Worm (Caenorhabditis elegans) whole organism, L2 larva: Measurements from ENCODE around the gene unc-17.

Experiments used
- C34F6.9 ChIP-seq: fragments of 150-350 bp; optimal IDR thresholded peaks from 2 replicates; lab custom pipeline; 2014; ENCODE audit warnings: missing biosample characterization, missing genetic modification characterization
- F13H6.1 ChIP-seq: sonication (generic microtip); optimal IDR thresholded peaks from 2 replicates; lab custom pipeline; 2016; ENCODE audit warnings: missing genetic modification characterization, missing compliant biosample characterization
- R02D3.7 ChIP-seq: fragments of 150-350 bp; optimal IDR thresholded peaks from 2 replicates; lab custom pipeline; 2014; ENCODE audit warnings: missing biosample characterization, missing genetic modification characterization
- aly-2 ChIP-seq: fragments of 150-350 bp; optimal IDR thresholded peaks from 2 replicates; lab custom pipeline; 2014; ENCODE audit warnings: missing biosample characterization, missing genetic modification characterization
- ama-1 ChIP-seq: fragments of 150-350 bp; optimal IDR thresholded peaks from 2 replicates; lab custom pipeline; 2018; ENCODE audit warnings: inconsistent platforms
- blmp-1 ChIP-seq: sonication (generic microtip); optimal IDR thresholded peaks from 2 replicates; lab custom pipeline; 2017; ENCODE audit warnings: missing genetic modification characterization, mild to moderate bottlenecking, missing compliant biosample characterization, antibody characterized with exemption, moderate library complexity; ENCODE audit not compliant: insufficient read depth
- crh-2 ChIP-seq: sonication (generic microtip); optimal IDR thresholded peaks from 2 replicates; lab custom pipeline; 2017; ENCODE audit warnings: missing biosample characterization, missing genetic modification characterization
- dmd-4 ChIP-seq: sonication (generic microtip); optimal IDR thresholded peaks from 2 replicates; lab custom pipeline; 2017; ENCODE audit warnings: missing biosample characterization, missing genetic modification characterization
- elt-3 ChIP-seq: sonication (generic microtip); optimal IDR thresholded peaks from 2 replicates; lab custom pipeline; 2017; ENCODE audit warnings: missing biosample characterization, missing genetic modification characterization
- lin-11 ChIP-seq: fragments of 150-350 bp; sonication (generic microtip); optimal IDR thresholded peaks from 2 replicates; lab custom pipeline; 2014; ENCODE audit warnings: missing biosample characterization, missing genetic modification characterization, inconsistent platforms, mixed read lengths
- lin-13 ChIP-seq: fragments of 150-350 bp; optimal IDR thresholded peaks from 2 replicates; lab custom pipeline; 2014; ENCODE audit warnings: missing biosample characterization, missing genetic modification reagents, missing genetic modification characterization
- lin-39 ChIP-seq: fragments of 150-350 bp; optimal IDR thresholded peaks from 2 replicates; lab custom pipeline; 2014; ENCODE audit warnings: missing biosample characterization, missing genetic modification reagents, missing genetic modification characterization
- lsy-2 ChIP-seq, 2 experiments: fragments of 150-350 bp in 1 of 2; sonication (generic microtip) in 1 of 2; optimal IDR thresholded peaks; 2 replicates each; lab custom pipeline; 2014 to 2017; ENCODE audit warnings: missing biosample characterization in 2 of 2, missing genetic modification characterization in 2 of 2
- mab-5 ChIP-seq: fragments of 150-350 bp; optimal IDR thresholded peaks from 2 replicates; lab custom pipeline; 2014; ENCODE audit warnings: missing biosample characterization, missing genetic modification characterization
- mbf-1 ChIP-seq: sonication (generic microtip); optimal IDR thresholded peaks from 2 replicates; lab custom pipeline; 2017; ENCODE audit warnings: missing biosample characterization, missing genetic modification characterization
- mdl-1 ChIP-seq, 2 experiments: fragments of 150-350 bp in 1 of 2; sonication (generic microtip) in 1 of 2; optimal IDR thresholded peaks; 2 replicates each; lab custom pipeline; 2017; ENCODE audit warnings: missing biosample characterization in 2 of 2, missing genetic modification characterization in 2 of 2
- nhr-10 ChIP-seq: sonication (generic microtip); optimal IDR thresholded peaks from 2 replicates; lab custom pipeline; 2017; ENCODE audit warnings: missing biosample characterization, missing genetic modification characterization
- nhr-11 ChIP-seq: fragments of 150-350 bp; optimal IDR thresholded peaks from 2 replicates; lab custom pipeline; 2014; ENCODE audit warnings: missing biosample characterization, missing genetic modification characterization
- nhr-12 ChIP-seq: fragments of 150-350 bp; optimal IDR thresholded peaks from 2 replicates; lab custom pipeline; 2014; ENCODE audit warnings: missing biosample characterization, missing genetic modification characterization
- nhr-21 ChIP-seq: fragments of 150-350 bp; optimal IDR thresholded peaks from 2 replicates; lab custom pipeline; 2014; ENCODE audit warnings: missing biosample characterization, missing genetic modification characterization
- nhr-23 ChIP-seq: fragments of 150-350 bp; optimal IDR thresholded peaks from 2 replicates; lab custom pipeline; 2014; ENCODE audit warnings: missing biosample characterization, missing genetic modification reagents, missing genetic modification characterization
- nhr-25 ChIP-seq: fragments of 150-350 bp; sonication (generic microtip); optimal IDR thresholded peaks from 3 replicates; lab custom pipeline; 2014; ENCODE audit warnings: missing biosample characterization, missing genetic modification characterization
- nhr-6 ChIP-seq: fragments of 150-350 bp; optimal IDR thresholded peaks from 2 replicates; lab custom pipeline; 2014; ENCODE audit warnings: missing biosample characterization, missing genetic modification characterization
- nhr-77 ChIP-seq: fragments of 150-350 bp; optimal IDR thresholded peaks from 2 replicates; lab custom pipeline; 2014; ENCODE audit warnings: missing biosample characterization, missing genetic modification characterization
- peb-1 ChIP-seq: fragments of 150-350 bp; optimal IDR thresholded peaks from 2 replicates; lab custom pipeline; 2014; ENCODE audit warnings: missing biosample characterization, missing genetic modification characterization
- skn-1 ChIP-seq: sonication (generic microtip); optimal IDR thresholded peaks from 2 replicates; lab custom pipeline; 2017; ENCODE audit warnings: missing biosample characterization, missing genetic modification characterization
- sma-9 ChIP-seq, 2 experiments: fragments of 150-350 bp in 1 of 2; sonication (generic microtip) in 1 of 2; optimal IDR thresholded peaks; 2 replicates each; lab custom pipeline; 2014 to 2016; ENCODE audit warnings: missing genetic modification characterization in 2 of 2, mild to moderate bottlenecking in 1 of 2, missing biosample characterization in 1 of 2, missing compliant biosample characterization in 1 of 2, missing genetic modification reagents in 1 of 2, moderate library complexity in 1 of 2
- snpc-4 ChIP-seq: fragments of 150-350 bp; optimal IDR thresholded peaks from 2 replicates; lab custom pipeline; 2014; ENCODE audit warnings: missing biosample characterization, missing genetic modification characterization
- unc-39 ChIP-seq: fragments of 150-350 bp; optimal IDR thresholded peaks from 2 replicates; lab custom pipeline; 2014; ENCODE audit warnings: missing biosample characterization, missing genetic modification characterization
- unc-55 ChIP-seq: fragments of 150-350 bp; sonication (generic microtip); optimal IDR thresholded peaks from 3 replicates; lab custom pipeline; 2014; ENCODE audit warnings: missing biosample characterization, missing genetic modification reagents, missing genetic modification characterization
- ztf-11 ChIP-seq: sonication (generic microtip); optimal IDR thresholded peaks from 2 replicates; lab custom pipeline; 2017; ENCODE audit warnings: missing biosample characterization, missing genetic modification characterization
- ztf-4 ChIP-seq: fragments of 150-350 bp; optimal IDR thresholded peaks from 2 replicates; lab custom pipeline; 2014; ENCODE audit warnings: missing biosample characterization, missing genetic modification characterization

unc-17 gene

DNA sequence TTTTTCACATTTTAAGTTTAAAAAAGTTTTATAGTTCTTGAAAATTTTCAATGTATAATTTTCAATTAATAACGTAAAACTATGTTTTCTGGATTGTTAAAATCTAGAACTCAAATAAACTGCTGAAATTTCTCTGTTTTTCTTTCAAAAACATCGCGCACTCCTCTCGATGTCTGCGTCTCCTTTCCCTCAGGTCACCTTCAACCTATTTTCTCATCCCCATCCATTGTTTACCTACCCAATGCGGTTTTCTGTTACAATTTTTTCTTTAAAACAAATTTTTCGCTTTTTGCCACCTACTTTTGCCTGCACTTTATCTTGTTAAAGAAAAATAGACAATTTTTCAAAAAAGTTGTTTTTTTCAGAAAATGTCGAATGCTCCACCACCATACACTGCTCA is 8.8 kb upstream of the unc-17 start, which contains the start of gene ZC416.2:
Gene ZC416.2, plus strand, starts transcription at position 366 of the 400 bp plus-strand sequence.
- peak; percentile 9 for TF ChIP-seq F13H6.1
- no peak for TF ChIP-seq unc-55 (GFP tag; lab: Kevin White, UChicago)

DNA sequence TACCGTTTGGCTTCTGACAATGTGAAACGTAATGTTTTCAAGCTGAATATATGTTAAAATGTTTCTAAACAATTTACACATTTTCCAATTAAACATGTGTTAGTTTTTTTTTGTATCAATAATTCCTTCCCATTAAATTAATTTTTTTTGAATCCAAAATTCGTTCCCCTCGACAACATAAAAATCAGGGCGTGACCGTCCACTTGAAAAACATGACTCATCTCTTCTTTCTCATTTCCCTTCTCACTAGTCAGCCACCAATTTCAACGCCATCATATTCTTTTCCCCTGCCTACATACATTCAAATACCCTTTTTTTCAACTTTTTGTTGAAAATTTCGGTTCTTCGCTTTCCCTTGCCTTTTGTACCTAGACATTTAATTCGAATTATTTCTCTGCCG is 8.0 kb upstream of the unc-17 start:
- TF ChIP-seq nhr-21, result no peak
- no peak for TF ChIP-seq nhr-23 (tag; lab: Kevin White, UChicago)
- no peak for TF ChIP-seq nhr-11 (tag; lab: Kevin White, UChicago)
- TF ChIP-seq ztf-4, result no peak
- TF ChIP-seq nhr-77 (tag; lab: Kevin White, UChicago), result no peak
- no peak for TF ChIP-seq nhr-12 (tag; lab: Kevin White, UChicago)
- TF ChIP-seq lin-11, result no peak
- no peak for TF ChIP-seq ztf-11 (tag; lab: Kevin White, UChicago)
- no peak for TF ChIP-seq nhr-10 (tag; lab: Kevin White, UChicago)
- no peak for TF ChIP-seq elt-3
- no peak for TF ChIP-seq skn-1 (tag; lab: Kevin White, UChicago)
- no peak for TF ChIP-seq crh-2
- no peak for TF ChIP-seq dmd-4
- no peak for TF ChIP-seq snpc-4
- TF ChIP-seq lin-39, result no peak
- no peak for TF ChIP-seq unc-39 (tag; lab: Kevin White, UChicago)
- TF ChIP-seq mdl-1 (tag; optimal IDR thresholded peaks at IDR 0.05; lab: Kevin White, UChicago), result no peak
- TF ChIP-seq lsy-2 (tag; optimal IDR thresholded peaks at IDR 0.05; lab: Kevin White, UChicago), result no peak
- TF ChIP-seq mbf-1 (tag; lab: Kevin White, UChicago), result no peak
- no peak for TF ChIP-seq blmp-1 (tag; lab: Kevin White, UChicago)
- TF ChIP-seq, all 48 proteins: peak for 0

DNA sequence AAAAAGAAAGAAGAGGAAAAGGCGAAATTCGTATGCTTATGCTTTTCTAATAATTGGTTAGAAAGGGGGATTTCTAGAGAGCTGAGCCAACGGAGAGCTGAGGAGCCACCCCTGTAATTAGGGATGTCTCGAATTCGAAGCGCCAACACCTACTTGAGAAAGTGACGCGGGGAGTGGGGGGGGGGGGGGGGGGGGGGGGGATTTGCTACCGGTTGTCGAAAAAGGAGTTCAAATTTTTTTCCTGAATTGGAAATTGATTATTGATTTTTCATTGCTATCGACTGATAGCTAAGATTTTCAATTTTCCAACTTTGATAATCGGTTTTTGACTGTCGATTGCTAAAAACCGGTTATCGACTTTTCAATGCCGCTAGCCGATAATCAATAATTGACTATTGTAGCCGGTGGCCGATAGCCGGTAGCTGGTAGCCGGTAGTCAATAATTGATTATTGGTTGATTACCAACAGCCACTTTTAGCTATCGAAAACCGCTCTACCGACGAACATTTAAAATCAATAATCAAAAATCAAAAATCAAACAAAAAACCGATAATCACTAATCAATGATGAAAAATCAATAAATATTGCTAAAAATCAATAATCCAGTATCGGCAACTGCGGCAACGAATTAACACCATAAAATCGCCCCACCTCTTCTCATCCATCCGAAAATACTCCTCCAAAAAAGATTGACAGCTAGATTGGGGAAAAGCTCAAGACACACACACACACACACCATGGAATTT is 4.6 kb upstream of the unc-17 start:
- no peak for TF ChIP-seq nhr-77 (tag; lab: Kevin White, UChicago)
- no peak for TF ChIP-seq ztf-4
- no peak for TF ChIP-seq R02D3.7 (tag; lab: Kevin White, UChicago)
- no peak for TF ChIP-seq nhr-12 (tag; lab: Kevin White, UChicago)
- TF ChIP-seq blmp-1 (tag; lab: Kevin White, UChicago), result no peak

DNA sequence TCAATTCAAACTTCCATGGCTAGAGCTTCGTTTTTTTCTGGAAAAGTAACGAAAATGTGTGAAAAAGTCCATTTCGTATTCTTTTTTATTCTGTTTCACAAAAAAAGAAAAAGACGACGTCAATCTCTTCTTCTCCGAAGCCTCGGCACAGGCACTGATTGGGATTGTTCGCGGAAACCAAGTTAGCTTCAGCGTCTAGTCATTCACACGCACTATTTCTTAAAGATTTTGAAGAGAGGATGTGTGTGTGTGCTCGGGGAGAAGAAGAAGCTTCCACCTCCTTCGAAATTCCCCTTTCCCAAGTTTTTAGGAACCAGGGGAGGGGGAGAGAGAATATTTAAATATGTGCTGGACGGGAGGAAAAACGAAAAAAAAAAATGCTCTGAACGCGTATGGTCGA is 1.9 kb upstream of the unc-17 start:
- TF ChIP-seq C34F6.9 (peak; percentile 16), snpc-4 (no peak)

DNA sequence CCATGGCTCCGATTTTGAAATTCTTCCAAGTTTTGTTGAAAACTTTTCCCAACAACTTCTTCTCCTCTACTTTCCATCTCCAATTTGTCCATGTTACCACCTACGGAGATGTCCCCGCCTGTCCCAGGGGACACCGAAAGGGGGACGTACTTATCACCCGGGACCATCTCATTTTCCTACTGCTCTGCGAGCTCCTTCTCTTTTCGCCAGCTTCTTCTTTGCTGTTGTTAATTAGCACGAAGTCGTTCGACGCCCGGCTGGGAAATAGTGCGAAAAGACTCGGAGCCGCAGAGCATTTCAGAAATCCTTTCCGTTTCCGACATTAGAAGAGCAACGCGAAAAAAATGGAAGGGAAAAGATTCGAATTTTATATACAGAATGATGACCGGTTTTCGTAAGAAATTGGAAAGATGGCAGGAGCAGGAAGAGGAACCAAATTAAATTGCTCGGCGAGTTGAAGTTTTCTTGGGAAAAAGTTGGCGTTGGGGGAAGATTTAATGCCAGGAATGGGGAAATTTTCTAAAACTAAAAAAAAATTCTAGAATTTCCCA is 2.6 kb downstream of the unc-17 start:
- TF ChIP-seq nhr-6 (tag; lab: Kevin White, UChicago) (no peak), mab-5 (tag; lab: Kevin White, UChicago) (no peak), ama-1 (lab: Kevin White, UChicago) (no peak), lin-13 (no peak), nhr-10 (tag; lab: Kevin White, UChicago) (no peak), nhr-77 (tag; lab: Kevin White, UChicago) (no peak), lsy-2 (tag; optimal IDR thresholded peaks at IDR 0.05; lab: Kevin White, UChicago) (no peak), peb-1 (no peak), elt-3 (no peak), dmd-4 (no peak)

DNA sequence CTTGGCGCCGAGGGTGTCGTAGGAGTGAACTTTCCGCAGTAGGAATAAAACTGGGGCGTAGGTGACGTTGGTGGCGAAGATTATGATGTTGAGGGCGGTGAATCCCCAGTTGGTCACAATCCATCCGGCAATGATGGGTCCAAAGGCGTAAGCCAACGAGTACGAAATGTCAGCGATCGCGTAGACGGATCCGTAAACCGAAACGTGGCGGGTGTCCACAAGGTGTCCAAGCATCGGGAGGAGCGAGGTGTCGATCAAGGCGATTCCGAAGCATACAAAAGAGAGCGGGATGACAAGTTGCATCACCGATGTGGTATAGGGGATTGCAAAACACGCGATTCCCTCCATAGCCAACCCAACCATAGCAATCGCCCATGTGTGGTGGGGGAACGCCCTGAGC is 5.8 kb downstream of the unc-17 start:
- TF ChIP-seq R02D3.7 (tag; lab: Kevin White, UChicago) (no peak), unc-55 (GFP tag; lab: Kevin White, UChicago) (no peak), blmp-1 (tag; lab: Kevin White, UChicago) (no peak), ama-1 (lab: Kevin White, UChicago) (no peak), skn-1 (tag; lab: Kevin White, UChicago) (no peak), lin-39 (no peak), aly-2 (tag; lab: Kevin White, UChicago) (no peak), sma-9 (GFP tag; optimal IDR thresholded peaks at IDR 0.05; lab: Kevin White, UChicago) (no peak), sma-9 (tag; optimal IDR thresholded peaks at IDR 0.05; lab: Kevin White, UChicago) (no peak), nhr-25 (no peak), nhr-11 (tag; lab: Kevin White, UChicago) (no peak), elt-3 (no peak), nhr-77 (tag; lab: Kevin White, UChicago) (no peak)
